Worm (Caenorhabditis elegans): ENCODE measurements around the gene ech-8.

DNA sequence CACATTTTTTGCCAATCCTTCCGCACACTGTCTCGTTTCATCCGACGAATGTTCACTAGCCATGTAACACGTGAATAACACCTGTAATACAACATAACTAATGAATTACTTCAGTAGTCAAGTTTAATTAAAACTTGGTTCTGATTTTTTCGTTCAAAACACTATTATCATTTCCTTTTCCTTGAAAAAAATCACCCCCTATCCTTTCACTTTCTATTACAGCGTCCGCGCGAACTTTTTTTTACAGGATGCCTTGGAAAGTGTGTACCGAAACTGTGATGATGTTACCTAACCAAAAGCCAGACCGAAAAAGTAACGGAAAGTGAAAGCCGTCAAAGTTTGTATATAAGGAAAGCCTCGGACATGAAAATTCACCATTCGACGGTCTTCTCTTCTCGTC lies 22.9 kb downstream of the ech-8 start, which contains the start of gene col-124:
- TF ChIP-seq ztf-23 (GFP tag; IDR thresholded peaks at IDR 0.05) (no peak), med-1 (GFP tag; optimal IDR thresholded peaks at IDR 0.05; ENCODE audit: insufficient read depth) (no peak)
